Worm (Caenorhabditis elegans) whole organism, midembryonic: Measurements from ENCODE around the gene catp-3.

ENCODE experiments used
- T22C8.4 ChIP-seq: fragments of 200-800 bp; sonication (Bioruptor generic); IDR thresholded peaks from 2 replicates; pipeline ENCODE4 v1.3.6; 2022; ENCODE audit warnings: missing genetic modification characterization, missing compliant biosample characterization
- cog-1 ChIP-seq: sonication (generic microtip); optimal IDR thresholded peaks from 2 replicates; lab custom pipeline; 2016; ENCODE audit warnings: missing genetic modification characterization, missing compliant biosample characterization
- flt-1 ChIP-seq: fragments of 200-800 bp; sonication (Bioruptor generic); IDR thresholded peaks from 2 replicates; pipeline ENCODE4 v1.3.6; 2022; ENCODE audit warnings: missing genetic modification characterization, missing compliant biosample characterization
- klf-2 ChIP-seq: fragments of 200-800 bp; sonication (Bioruptor generic); conservative IDR thresholded peaks from 2 replicates; pipeline ENCODE4 v1.3.6; 2022; ENCODE audit warnings: missing genetic modification reagents, missing genetic modification characterization, missing compliant biosample characterization
- med-1 ChIP-seq: sonication (generic microtip); optimal IDR thresholded peaks from 2 replicates; lab custom pipeline; 2017; ENCODE audit warnings: missing genetic modification characterization, mild to moderate bottlenecking, missing compliant biosample characterization, antibody characterized with exemption, missing genetic modification reagents; ENCODE audit not compliant: insufficient read depth
- ref-1 ChIP-seq: fragments of 200-800 bp; sonication (Bioruptor generic); conservative IDR thresholded peaks from 2 replicates; pipeline ENCODE4 v1.3.6; 2022; ENCODE audit warnings: missing genetic modification reagents, missing genetic modification characterization, missing compliant biosample characterization
- tab-1 ChIP-seq: fragments of 200-800 bp; sonication (Bioruptor generic); IDR thresholded peaks from 2 replicates; pipeline ENCODE4 v1.3.6; 2022; ENCODE audit warnings: missing genetic modification characterization, missing compliant biosample characterization
- ztf-23 ChIP-seq: fragments of 200-800 bp; sonication (Bioruptor generic); IDR thresholded peaks from 2 replicates; pipeline ENCODE4 v1.3.6; 2022; ENCODE audit warnings: missing genetic modification reagents, missing genetic modification characterization, missing compliant biosample characterization
- ztf-29 ChIP-seq: fragments of 200-800 bp; sonication (Bioruptor generic); IDR thresholded peaks from 2 replicates; pipeline ENCODE4 v1.3.6; 2022; ENCODE audit warnings: missing genetic modification reagents, missing genetic modification characterization, missing compliant biosample characterization

catp-3 gene

DNA sequence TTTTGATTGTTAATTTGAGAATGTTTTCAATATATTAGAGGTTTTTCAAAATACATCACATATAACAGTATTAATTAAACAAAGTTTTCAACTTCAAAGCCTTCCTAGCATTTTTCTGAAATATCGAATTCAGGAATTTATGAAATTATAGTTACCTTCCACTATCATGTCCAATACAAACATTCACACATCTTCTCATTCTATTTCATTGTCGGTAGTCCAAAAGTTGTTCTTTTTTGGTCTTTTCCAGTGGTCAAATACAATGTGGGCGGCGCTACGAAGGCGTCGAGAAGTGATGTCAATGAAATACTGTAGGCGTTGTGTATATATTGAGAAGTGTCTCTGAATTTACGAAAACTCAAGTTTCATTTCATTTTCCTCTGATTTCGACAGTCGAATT lies at the start of gene catp-3:
Gene catp-3, plus strand, starts transcription at position 301 of the 400 bp plus-strand sequence.
- TF ChIP-seq med-1 (no peak), ztf-29 (GFP tag; lab: Robert Waterston, UW) (no peak), flt-1 (GFP tag; lab: Robert Waterston, UW) (no peak), ztf-23 (GFP tag; lab: Robert Waterston, UW) (no peak), ref-1 (GFP tag; lab: Robert Waterston, UW) (no peak), T22C8.4 (GFP tag; lab: Robert Waterston, UW) (no peak), tab-1 (GFP tag; lab: Robert Waterston, UW) (no peak), cog-1 (tag; lab: Kevin White, UChicago) (no peak), klf-2 (GFP tag; lab: Robert Waterston, UW) (no peak)

DNA sequence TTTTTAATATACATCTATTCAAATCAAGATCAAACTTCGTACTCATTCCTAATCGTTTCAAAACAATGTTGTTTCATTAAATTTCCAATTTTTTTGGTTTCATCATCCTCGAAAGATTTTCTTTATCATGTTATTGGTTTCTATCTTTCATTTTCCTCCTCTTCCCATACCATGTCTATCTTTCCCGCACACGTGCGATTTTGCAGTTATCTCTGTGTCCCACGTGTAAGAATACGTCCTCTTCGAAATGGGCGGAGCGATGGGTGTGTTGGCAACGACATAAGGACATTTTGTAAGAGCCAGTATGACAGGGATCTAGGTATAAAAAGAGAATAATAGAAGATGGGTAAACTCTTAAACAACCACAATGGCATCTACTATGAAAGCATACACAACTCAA lies 49.5 kb upstream of the catp-3 start, which contains the start of gene F43H9.4:
Gene F43H9.4, plus strand, starts transcription at position 366 of the 400 bp plus-strand sequence.
- TF ChIP-seq med-1: no peak
- TF ChIP-seq T22C8.4 (GFP tag; lab: Robert Waterston, UW): no peak
- TF ChIP-seq ref-1 (GFP tag; lab: Robert Waterston, UW): no peak
- no peak for TF ChIP-seq ztf-29 (GFP tag; lab: Robert Waterston, UW)
- TF ChIP-seq cog-1 (tag; lab: Kevin White, UChicago): no peak
- no peak for TF ChIP-seq klf-2 (GFP tag; lab: Robert Waterston, UW)
- no peak for TF ChIP-seq ztf-23 (GFP tag; lab: Robert Waterston, UW)
- TF ChIP-seq tab-1 (GFP tag; lab: Robert Waterston, UW): no peak

DNA sequence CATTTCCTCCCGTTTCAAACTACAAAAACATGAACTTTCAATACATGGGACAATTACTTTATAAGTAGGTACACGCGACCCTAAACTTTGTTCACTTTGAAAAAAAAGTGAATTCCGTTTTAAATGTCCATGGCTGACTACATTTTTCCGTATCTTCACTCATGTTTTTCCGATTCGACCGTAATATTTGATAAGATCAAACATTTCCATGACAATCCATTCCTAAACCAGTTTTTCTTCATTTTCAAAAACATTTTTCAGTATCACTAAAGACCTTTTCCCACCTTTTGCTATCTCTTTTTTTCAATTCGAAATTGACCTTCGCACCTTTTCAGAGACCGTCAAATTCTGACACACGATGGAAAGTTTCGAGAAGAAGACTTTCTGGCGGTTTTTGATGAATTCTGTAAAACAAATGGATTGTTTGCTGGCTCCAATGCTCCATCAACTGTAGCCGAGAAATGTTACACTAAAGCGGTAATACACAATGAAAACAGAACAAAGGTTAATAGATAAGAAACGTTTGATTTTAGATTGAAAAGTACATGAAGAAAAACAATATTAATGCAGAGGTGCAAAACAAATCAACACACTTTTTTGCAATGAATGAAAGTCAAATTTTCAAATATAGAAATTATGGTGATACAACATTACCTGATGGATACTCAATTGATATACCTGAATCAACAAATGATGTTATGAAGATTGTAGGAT lies 48.2 kb upstream of the catp-3 start:
- TF ChIP-seq cog-1 (tag; lab: Kevin White, UChicago): no peak
- no peak for TF ChIP-seq ztf-29 (GFP tag; lab: Robert Waterston, UW)
- TF ChIP-seq med-1: no peak
- TF ChIP-seq tab-1 (GFP tag; lab: Robert Waterston, UW): no peak

DNA sequence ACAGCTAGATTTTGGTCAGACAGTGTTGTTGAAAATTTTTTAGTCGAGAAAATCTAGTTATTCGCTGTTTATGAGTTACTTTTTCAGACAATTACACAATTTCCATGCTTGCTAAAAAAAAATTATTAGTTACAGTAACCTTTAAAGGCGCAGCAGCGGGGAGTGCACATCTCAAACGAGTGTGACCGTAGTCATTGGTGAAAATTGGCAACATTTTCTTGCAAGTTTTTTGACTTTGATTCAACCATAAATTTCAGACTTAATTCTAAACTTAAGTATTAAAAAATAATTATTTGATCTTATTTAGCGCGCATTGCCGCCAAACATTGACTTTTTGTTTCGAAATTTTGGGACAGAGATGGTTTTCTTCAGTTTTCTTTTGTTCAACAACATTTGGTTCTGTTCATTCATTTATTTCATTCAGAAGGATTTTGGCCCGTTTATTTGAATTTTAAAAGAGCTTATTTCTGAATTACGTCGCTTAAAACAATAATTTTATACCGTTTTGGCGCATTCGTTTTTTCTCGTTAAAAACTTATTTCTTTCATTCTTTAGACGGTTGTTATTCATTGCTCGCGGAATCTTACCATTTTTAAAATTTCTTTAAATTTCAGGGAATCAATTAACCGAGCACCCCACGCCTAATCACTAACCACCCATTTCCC lies 46.9 kb upstream of the catp-3 start, which contains the start of gene oma-2:
Gene oma-2, plus strand, starts transcription at position 615 of the 665 bp plus-strand sequence.
- TF ChIP-seq klf-2 (GFP tag; lab: Robert Waterston, UW): no peak
- no peak for TF ChIP-seq tab-1 (GFP tag; lab: Robert Waterston, UW)

DNA sequence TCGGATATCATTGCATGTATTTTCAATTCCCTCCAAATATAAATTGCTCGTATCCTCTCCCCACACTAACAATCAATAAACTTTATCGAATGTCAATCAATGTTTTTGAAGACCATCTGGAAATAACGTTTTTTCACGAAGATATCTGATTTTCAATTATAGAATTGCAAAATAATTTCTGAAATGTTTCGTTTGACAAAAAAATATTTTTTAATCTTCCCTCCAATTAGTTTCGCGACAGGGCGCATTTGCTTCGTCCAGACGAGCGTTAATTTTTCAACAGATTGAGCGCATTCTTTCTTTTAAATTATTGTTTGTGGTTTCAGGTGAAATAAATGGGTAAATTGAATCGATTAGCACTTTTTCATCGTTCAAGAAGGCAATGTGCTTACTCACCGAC lies 44.7 kb upstream of the catp-3 start, which contains the start of gene vars-1:
Gene vars-1, plus strand, starts transcription at position 291 of the 400 bp plus-strand sequence.
- TF ChIP-seq ztf-29 (GFP tag; lab: Robert Waterston, UW) (no peak), tab-1 (GFP tag; lab: Robert Waterston, UW) (no peak), ztf-23 (GFP tag; lab: Robert Waterston, UW) (no peak), klf-2 (GFP tag; lab: Robert Waterston, UW) (no peak), med-1 (no peak), ref-1 (GFP tag; lab: Robert Waterston, UW) (no peak), T22C8.4 (GFP tag; lab: Robert Waterston, UW) (no peak), flt-1 (GFP tag; lab: Robert Waterston, UW) (no peak), cog-1 (tag; lab: Kevin White, UChicago) (no peak)

DNA sequence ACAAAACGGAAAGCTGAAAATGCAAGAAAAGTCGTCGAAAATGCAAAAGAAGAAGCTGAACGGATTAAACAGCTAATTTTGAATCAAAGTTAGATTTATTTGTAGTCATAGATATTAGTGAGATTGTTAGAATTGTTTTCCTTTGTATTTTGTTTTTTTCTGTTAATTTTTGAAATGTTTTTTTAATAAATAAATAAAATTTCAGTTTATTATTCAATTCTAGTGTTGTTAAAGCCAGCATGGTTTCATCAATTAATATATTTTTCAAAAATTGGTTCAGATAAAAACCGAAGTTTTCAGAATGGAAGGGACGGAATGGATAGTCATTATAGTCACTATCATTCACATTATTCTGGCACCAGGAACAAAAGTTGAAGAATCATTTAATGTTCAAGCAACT lies 41.0 kb upstream of the catp-3 start, which contains the start of gene algn-12:
Gene algn-12, plus strand, starts transcription at position 301 of the 400 bp plus-strand sequence.
- no peak for TF ChIP-seq cog-1 (tag; lab: Kevin White, UChicago)
- TF ChIP-seq ztf-23 (GFP tag; lab: Robert Waterston, UW): no peak
- no peak for TF ChIP-seq klf-2 (GFP tag; lab: Robert Waterston, UW)
- no peak for TF ChIP-seq flt-1 (GFP tag; lab: Robert Waterston, UW)
- TF ChIP-seq ref-1 (GFP tag; lab: Robert Waterston, UW): no peak
- no peak for TF ChIP-seq ztf-29 (GFP tag; lab: Robert Waterston, UW)
- TF ChIP-seq tab-1 (GFP tag; lab: Robert Waterston, UW): no peak
- TF ChIP-seq med-1: no peak
- TF ChIP-seq T22C8.4 (GFP tag; lab: Robert Waterston, UW): no peak

DNA sequence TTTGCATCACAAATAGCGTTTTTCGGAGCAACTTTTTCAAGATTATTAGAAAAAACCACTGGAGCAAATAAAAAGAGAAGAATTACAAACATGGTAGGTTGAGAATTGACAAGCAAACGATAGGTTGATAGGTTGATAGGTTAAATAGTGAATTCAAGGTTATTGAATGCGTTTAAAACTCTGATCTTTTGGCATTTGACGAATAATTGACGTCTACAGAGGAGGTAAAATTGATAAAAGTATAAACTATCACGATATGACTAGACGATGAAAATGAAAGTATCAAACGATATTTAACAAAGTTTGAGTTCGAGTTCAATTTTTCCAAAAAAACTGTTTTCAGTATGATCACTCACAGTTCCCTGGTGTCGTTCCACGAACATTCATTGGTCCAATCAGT lies 39.9 kb upstream of the catp-3 start, which contains the start of gene ZC513.14:
Gene ZC513.14, minus strand, starts transcription at position 101 of the 400 bp plus-strand sequence.
- TF ChIP-seq med-1 (no peak), ztf-29 (GFP tag; lab: Robert Waterston, UW) (no peak), flt-1 (GFP tag; lab: Robert Waterston, UW) (no peak), T22C8.4 (GFP tag; lab: Robert Waterston, UW) (no peak), tab-1 (GFP tag; lab: Robert Waterston, UW) (no peak)

DNA sequence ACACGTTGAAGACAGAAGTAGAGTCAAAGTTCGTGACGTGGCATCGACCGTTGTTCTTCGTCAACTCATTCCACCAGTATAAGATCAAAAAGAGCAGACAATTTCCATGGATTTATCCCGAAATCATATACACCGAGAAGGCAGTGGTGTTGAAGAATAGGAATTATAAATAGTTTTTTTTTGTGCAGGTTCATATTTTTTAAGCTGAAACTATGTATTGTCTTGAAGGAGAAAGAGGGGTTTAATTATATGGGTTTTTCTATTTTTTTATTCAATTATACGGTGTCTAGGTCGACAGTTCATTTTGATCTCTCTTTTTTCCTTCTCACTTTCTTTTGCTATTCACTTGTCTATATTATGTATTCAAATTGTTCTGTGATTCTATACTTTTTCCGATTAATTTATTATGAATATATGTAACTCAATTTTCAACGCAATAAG lies 36.7 kb upstream of the catp-3 start:
- TF ChIP-seq ztf-29 (GFP tag; lab: Robert Waterston, UW) (no peak), tab-1 (GFP tag; lab: Robert Waterston, UW) (no peak), ztf-23 (GFP tag; lab: Robert Waterston, UW) (peak; percentile 56; the same call in 1 of the 2 replicates), klf-2 (GFP tag; lab: Robert Waterston, UW) (no peak), med-1 (no peak), flt-1 (GFP tag; lab: Robert Waterston, UW) (peak; percentile 38), ref-1 (GFP tag; lab: Robert Waterston, UW) (no peak), T22C8.4 (GFP tag; lab: Robert Waterston, UW) (no peak)

DNA sequence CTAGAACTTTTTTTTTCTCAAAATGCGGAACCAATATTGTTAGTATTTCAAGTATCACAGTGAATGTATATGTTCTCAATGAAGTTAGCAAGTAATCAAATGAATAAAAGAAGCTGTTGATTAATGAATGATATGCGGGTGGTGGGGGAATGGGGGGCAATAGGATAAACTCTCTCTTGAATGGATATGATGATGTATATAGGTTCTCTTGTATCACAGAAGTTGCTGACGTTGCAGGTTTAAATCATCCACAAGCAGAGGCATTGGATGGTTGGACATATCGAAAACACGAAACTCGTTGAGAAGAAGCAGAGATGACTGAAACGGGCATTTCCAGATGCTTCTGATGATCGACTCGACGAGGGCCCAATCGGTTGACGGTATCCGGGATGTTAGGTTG lies 36.2 kb upstream of the catp-3 start:
- TF ChIP-seq ztf-29 (GFP tag; lab: Robert Waterston, UW) (no peak), klf-2 (GFP tag; lab: Robert Waterston, UW) (no peak), tab-1 (GFP tag; lab: Robert Waterston, UW) (no peak), flt-1 (GFP tag; lab: Robert Waterston, UW) (peak; percentile 58; the same call in 1 of the 2 replicates), med-1 (no peak)
